Worm (Caenorhabditis elegans): ENCODE measurements around the gene F20G2.5.
A peak's percentile ranks its signal among the peaks of the same experiment; 100 is the strongest.

Gene F20G2.5

ce11 chrV:13782190-13782589 is 10.9 kb downstream of the F20G2.5 start, which contains the start of gene decr-1.1 (continued):
- TF ChIP-seq F26F4.8 (GFP tag; conservative IDR thresholded peaks at IDR 0.05): no peak

- TF ChIP-seq unc-130 (GFP tag; optimal IDR thresholded peaks at IDR 0.05) (no peak), aha-1 (tag) (peak; percentile 84), unc-62 (GFP tag; optimal IDR thresholded peaks at IDR 0.05 in 1 of 2) (peak in 1 of 2 experiments; percentile 51), unc-62 (tag; optimal IDR thresholded peaks at IDR 0.05) (no peak)
Observed at ce11 chrV:13785767-13786166, 14.5 kb downstream of the F20G2.5 start.

- TF ChIP-seq zag-1 (tag; optimal IDR thresholded peaks at IDR 0.05) (no peak), nhr-10 (tag; optimal IDR thresholded peaks at IDR 0.05) (no peak), Y48G9A.11 (GFP tag; IDR thresholded peaks at IDR 0.05) (no peak), ceh-82 (tag; optimal IDR thresholded peaks at IDR 0.05) (no peak), ceh-20 (GFP tag; IDR thresholded peaks at IDR 0.05) (no peak), fos-1 (tag; optimal IDR thresholded peaks at IDR 0.05) (no peak), mes-2 (tag; optimal IDR thresholded peaks at IDR 0.05; ENCODE audit: poor library complexity, severe bottlenecking) (peak; percentile 57), ceh-44 (GFP tag; IDR thresholded peaks at IDR 0.05) (no peak), nhr-102 (tag; optimal IDR thresholded peaks at IDR 0.05) (no peak), tag-97 (GFP tag; IDR thresholded peaks at IDR 0.05) (no peak), unc-130 (GFP tag; optimal IDR thresholded peaks at IDR 0.05) (peak; percentile 3), nhr-42 (GFP tag; IDR thresholded peaks at IDR 0.05) (no peak), ctbp-1 (GFP tag; IDR thresholded peaks at IDR 0.05) (no peak), R02D3.7 (tag; optimal IDR thresholded peaks at IDR 0.05) (no peak), daf-12 (tag; optimal IDR thresholded peaks at IDR 0.05) (no peak), lim-7 (GFP tag; IDR thresholded peaks at IDR 0.05) (no peak), F26F4.8 (GFP tag; conservative IDR thresholded peaks at IDR 0.05) (no peak), dmd-9 (GFP tag; IDR thresholded peaks at IDR 0.05) (no peak), vab-7 (GFP tag; IDR thresholded peaks at IDR 0.05) (no peak), spr-3 (GFP tag; optimal IDR thresholded peaks at IDR 0.05) (no peak), arid-1 (GFP tag; conservative IDR thresholded peaks at IDR 0.05) (no peak), madf-5 (GFP tag; IDR thresholded peaks at IDR 0.05) (no peak), T26A8.4 (GFP tag; IDR thresholded peaks at IDR 0.05) (no peak), aha-1 (tag) (no peak), skn-1 (tag; optimal IDR thresholded peaks at IDR 0.05) (no peak), egl-27 (tag; optimal IDR thresholded peaks at IDR 0.05) (no peak), Y75B8A.6 (GFP tag; IDR thresholded peaks at IDR 0.05) (no peak), zfp-3 (GFP tag; conservative IDR thresholded peaks at IDR 0.05) (no peak), F44E2.7 (GFP tag; IDR thresholded peaks at IDR 0.05) (no peak), hmg-1.1 (GFP tag; IDR thresholded peaks at IDR 0.05) (0 out of 2 replicates have a peak, but pooled peaks have one; percentile 12), egl-43 (GFP tag; IDR thresholded peaks at IDR 0.05) (no peak), ces-1 (GFP tag; optimal IDR thresholded peaks at IDR 0.05) (no peak), set-16 (GFP tag; IDR thresholded peaks at IDR 0.05) (no peak), dve-1 (tag; optimal IDR thresholded peaks at IDR 0.05; ENCODE audit: insufficient read depth) (peak; percentile 87), saeg-2 (GFP tag; IDR thresholded peaks at IDR 0.05) (no peak), F49E8.2 (tag; optimal IDR thresholded peaks at IDR 0.05; ENCODE audit: borderline replicate concordance) (no peak), nhr-76 (tag; optimal IDR thresholded peaks at IDR 0.05) (no peak), D1046.2 (GFP tag; IDR thresholded peaks at IDR 0.05) (no peak), pha-4 (GFP tag; IDR thresholded peaks at IDR 0.05) (no peak), pha-4 (tag; optimal IDR thresholded peaks at IDR 0.05) (no peak), ztf-11 (tag; optimal IDR thresholded peaks at IDR 0.05) (no peak), aly-2 (tag; optimal IDR thresholded peaks at IDR 0.05) (no peak), mxl-3 (GFP tag; optimal IDR thresholded peaks at IDR 0.05) (no peak), lsy-2 (tag; optimal IDR thresholded peaks at IDR 0.05) (peak in 1 of 2 experiments; percentile 86), hif-1 (tag; optimal IDR thresholded peaks at IDR 0.05) (peak in 1 of 2 experiments; percentile 79)
Observed at ce11 chrV:13787225-13787898, 16.1 kb downstream of the F20G2.5 start, which contains the start of the genes F53C11.4 and F53C11.5. Gene F53C11.4 (minus strand): TSS chrV:13787352. Gene F53C11.5 (plus strand): TSS chrV:13787549.

All from whole organism, L4 larva.